Worm (Caenorhabditis elegans) whole organism, L4 larva: ENCODE results near the gene fbxa-81.

Experiments
- D1046.2 ChIP-seq: fragments of 200-800 bp; sonication (Bioruptor generic); IDR thresholded peaks from 2 replicates; pipeline ENCODE4 v1.3.6; 2022; ENCODE audit warnings: missing genetic modification characterization, missing compliant biosample characterization
- T20F7.1 ChIP-seq: fragments of 200-800 bp; sonication (Bioruptor generic); optimal IDR thresholded peaks from 2 replicates; lab custom pipeline; 2018; ENCODE audit warnings: mild to moderate bottlenecking, missing genetic modification characterization, missing compliant biosample characterization
- Y75B8A.6 ChIP-seq: fragments of 200-800 bp; sonication (Bioruptor generic); IDR thresholded peaks from 2 replicates; pipeline ENCODE4 v1.3.6; 2022; ENCODE audit warnings: missing genetic modification reagents, missing genetic modification characterization, missing compliant biosample characterization
- ZK337.2 ChIP-seq: fragments of 200-800 bp; sonication (Bioruptor generic); IDR thresholded peaks from 2 replicates; pipeline ENCODE4 v1.3.6; 2022; ENCODE audit warnings: missing genetic modification reagents, missing genetic modification characterization, missing compliant biosample characterization
- ama-1 ChIP-seq: fragments of 150-350 bp; optimal IDR thresholded peaks from 2 replicates; lab custom pipeline; 2014; ENCODE audit warnings: inconsistent platforms, mixed read lengths
- attf-4 ChIP-seq: sonication (generic microtip); optimal IDR thresholded peaks from 3 replicates; lab custom pipeline; 2017; ENCODE audit warnings: missing biosample characterization, missing genetic modification characterization
- ceh-28 ChIP-seq: fragments of 150-350 bp; optimal IDR thresholded peaks from 2 replicates; lab custom pipeline; 2014; ENCODE audit warnings: missing biosample characterization, missing genetic modification reagents, missing genetic modification characterization
- ceh-32 ChIP-seq: sonication (generic microtip); optimal IDR thresholded peaks from 2 replicates; lab custom pipeline; 2016; ENCODE audit warnings: mild to moderate bottlenecking, missing genetic modification characterization, missing compliant biosample characterization; ENCODE audit not compliant: poor library complexity
- ceh-62 ChIP-seq: sonication (generic microtip); optimal IDR thresholded peaks from 2 replicates; lab custom pipeline; 2017; ENCODE audit warnings: missing biosample characterization, missing genetic modification characterization
- ces-1 ChIP-seq: fragments of 150-350 bp; sonication (generic microtip); optimal IDR thresholded peaks from 4 replicates; lab custom pipeline; 2014; ENCODE audit warnings: missing biosample characterization, missing genetic modification reagents, missing genetic modification characterization
- cey-2 ChIP-seq: sonication (generic microtip); optimal IDR thresholded peaks from 3 replicates; lab custom pipeline; 2017; ENCODE audit warnings: missing genetic modification characterization, mild to moderate bottlenecking, missing compliant biosample characterization, antibody characterized with exemption, borderline replicate concordance; ENCODE audit not compliant: insufficient read depth
- daf-16 ChIP-seq, 3 experiments: sonication (generic microtip); optimal IDR thresholded peaks; 2 replicates each; lab custom pipeline; 2016 to 2017; ENCODE audit warnings: missing genetic modification characterization in 3 of 3, missing genetic modification reagents in 3 of 3, mild to moderate bottlenecking in 2 of 3, missing compliant biosample characterization in 2 of 3, missing biosample characterization in 1 of 3, moderate library complexity in 1 of 3
- daf-19 ChIP-seq: fragments of 200-800 bp; sonication (Bioruptor generic); conservative IDR thresholded peaks from 2 replicates; pipeline ENCODE4 v1.3.6; 2022; ENCODE audit warnings: missing genetic modification characterization, missing compliant biosample characterization
- dpl-1 ChIP-seq: fragments of 150-350 bp; optimal IDR thresholded peaks from 2 replicates; lab custom pipeline; 2014; ENCODE audit warnings: missing biosample characterization, missing genetic modification reagents, missing genetic modification characterization
- duxl-1 ChIP-seq: sonication (generic microtip); optimal IDR thresholded peaks from 2 replicates; lab custom pipeline; 2016; ENCODE audit warnings: mild to moderate bottlenecking, missing genetic modification characterization, moderate library complexity, missing compliant biosample characterization; ENCODE audit not compliant: poor library complexity
- dve-1 ChIP-seq: sonication (generic microtip); optimal IDR thresholded peaks from 2 replicates; lab custom pipeline; 2017; ENCODE audit warnings: antibody characterized with exemption, mild to moderate bottlenecking, missing genetic modification characterization, missing compliant biosample characterization; ENCODE audit not compliant: insufficient read depth
- egl-27 ChIP-seq: sonication (generic microtip); optimal IDR thresholded peaks from 3 replicates; lab custom pipeline; 2017; ENCODE audit warnings: missing biosample characterization, missing genetic modification reagents, missing genetic modification characterization
- egl-43 ChIP-seq: fragments of 200-800 bp; sonication (Bioruptor generic); IDR thresholded peaks from 2 replicates; pipeline ENCODE4 v1.3.6; 2022; ENCODE audit warnings: missing genetic modification reagents, missing genetic modification characterization, missing compliant biosample characterization
- fkh-10 ChIP-seq: fragments of 150-350 bp; optimal IDR thresholded peaks from 2 replicates; lab custom pipeline; 2014; ENCODE audit warnings: missing biosample characterization, missing genetic modification reagents, missing genetic modification characterization
- gei-8 ChIP-seq: fragments of 200-800 bp; sonication (Bioruptor generic); optimal IDR thresholded peaks from 2 replicates; lab custom pipeline; 2018; ENCODE audit warnings: mild to moderate bottlenecking, missing genetic modification characterization, missing compliant biosample characterization
- jun-1 ChIP-seq: fragments of 150-350 bp; optimal IDR thresholded peaks from 2 replicates; lab custom pipeline; 2014; ENCODE audit warnings: missing biosample characterization, missing genetic modification reagents, missing genetic modification characterization
- lin-1 ChIP-seq: fragments of 200-800 bp; sonication (Bioruptor generic); IDR thresholded peaks from 2 replicates; pipeline ENCODE4 v1.3.6; 2022; ENCODE audit warnings: missing genetic modification reagents, missing genetic modification characterization, missing compliant biosample characterization
- lin-29 ChIP-seq: fragments of 200-800 bp; sonication (Bioruptor generic); IDR thresholded peaks from 2 replicates; pipeline ENCODE4 v1.3.6; 2022; ENCODE audit warnings: missing genetic modification reagents, missing genetic modification characterization, missing compliant biosample characterization
- lin-39 ChIP-seq: fragments of 150-350 bp; optimal IDR thresholded peaks from 2 replicates; lab custom pipeline; 2014; ENCODE audit warnings: missing biosample characterization, missing genetic modification reagents, missing genetic modification characterization
- lsy-2 ChIP-seq, 2 experiments: fragments of 150-350 bp in 1 of 2; sonication (generic microtip) in 1 of 2; optimal IDR thresholded peaks; 2 replicates each; lab custom pipeline; 2014 to 2017; ENCODE audit warnings: missing biosample characterization in 2 of 2, missing genetic modification characterization in 2 of 2
- madf-9 ChIP-seq: fragments of 200-800 bp; sonication (Bioruptor generic); conservative IDR thresholded peaks from 2 replicates; pipeline ENCODE4 v1.3.6; 2022; ENCODE audit warnings: missing genetic modification reagents, missing genetic modification characterization, missing compliant biosample characterization
- mdl-1 ChIP-seq, 2 experiments: fragments of 150-350 bp in 1 of 2; sonication (generic microtip) in 1 of 2; optimal IDR thresholded peaks; 2 replicates each; lab custom pipeline; 2014 to 2017; ENCODE audit warnings: missing biosample characterization in 2 of 2, missing genetic modification characterization in 2 of 2
- mdt-29 ChIP-seq: fragments of 200-800 bp; sonication (Bioruptor generic); IDR thresholded peaks from 2 replicates; pipeline ENCODE4 v1.3.6; 2022; ENCODE audit warnings: missing genetic modification reagents, missing genetic modification characterization, missing compliant biosample characterization
- mep-1 ChIP-seq: fragments of 150-350 bp; sonication (generic microtip); optimal IDR thresholded peaks from 3 replicates; lab custom pipeline; 2014; ENCODE audit warnings: missing biosample characterization, missing genetic modification characterization
- mes-2 ChIP-seq: sonication (generic microtip); optimal IDR thresholded peaks from 2 replicates; lab custom pipeline; 2016; ENCODE audit warnings: missing genotype, mild to moderate bottlenecking, missing genetic modification characterization, missing compliant biosample characterization; ENCODE audit not compliant: poor library complexity, severe bottlenecking
- mxl-3 ChIP-seq: fragments of 200-800 bp; sonication (Bioruptor generic); optimal IDR thresholded peaks from 2 replicates; lab custom pipeline; 2018; ENCODE audit warnings: mild to moderate bottlenecking, missing genetic modification characterization, missing compliant biosample characterization
- nhr-102 ChIP-seq: sonication (generic microtip); optimal IDR thresholded peaks from 2 replicates; lab custom pipeline; 2016; ENCODE audit warnings: mild to moderate bottlenecking, missing genetic modification characterization, moderate library complexity, missing compliant biosample characterization
- nhr-11 ChIP-seq: fragments of 150-350 bp; optimal IDR thresholded peaks from 2 replicates; lab custom pipeline; 2014; ENCODE audit warnings: missing biosample characterization, missing genetic modification characterization
- nhr-237 ChIP-seq: sonication (generic microtip); optimal IDR thresholded peaks from 2 replicates; lab custom pipeline; 2017; ENCODE audit warnings: missing biosample characterization, missing genetic modification characterization
- nhr-25 ChIP-seq: sonication (generic microtip); optimal IDR thresholded peaks from 2 replicates; lab custom pipeline; 2017; ENCODE audit warnings: missing genetic modification characterization, mild to moderate bottlenecking, missing compliant biosample characterization, antibody characterized with exemption, moderate library complexity, borderline replicate concordance; ENCODE audit not compliant: insufficient read depth
- nhr-41 ChIP-seq: fragments of 200-800 bp; sonication (Bioruptor generic); IDR thresholded peaks from 2 replicates; pipeline ENCODE4 v1.3.6; 2022; ENCODE audit warnings: missing genetic modification reagents, missing genetic modification characterization, missing compliant biosample characterization
- nhr-77 ChIP-seq: fragments of 150-350 bp; optimal IDR thresholded peaks from 2 replicates; lab custom pipeline; 2014; ENCODE audit warnings: missing biosample characterization, missing genetic modification characterization
- pqm-1 ChIP-seq: sonication (generic microtip); optimal IDR thresholded peaks from 2 replicates; lab custom pipeline; 2017; ENCODE audit warnings: missing biosample characterization, missing genetic modification characterization
- sdz-12 ChIP-seq: fragments of 200-800 bp; sonication (Bioruptor generic); optimal IDR thresholded peaks from 2 replicates; lab custom pipeline; 2018; ENCODE audit warnings: mild to moderate bottlenecking, missing genetic modification characterization, missing compliant biosample characterization
- set-16 ChIP-seq: fragments of 200-800 bp; sonication (Bioruptor generic); IDR thresholded peaks from 2 replicates; pipeline ENCODE4 v1.3.6; 2022; ENCODE audit warnings: missing genetic modification reagents, missing genetic modification characterization, missing compliant biosample characterization
- snpc-1.2 ChIP-seq: fragments of 200-800 bp; sonication (Bioruptor generic); IDR thresholded peaks from 2 replicates; pipeline ENCODE4 v1.3.6; 2022; ENCODE audit warnings: missing genetic modification reagents, missing genetic modification characterization, missing compliant biosample characterization
- spr-3 ChIP-seq: fragments of 200-800 bp; sonication (Bioruptor generic); optimal IDR thresholded peaks from 2 replicates; lab custom pipeline; 2018; ENCODE audit warnings: mild to moderate bottlenecking, missing genetic modification characterization, missing compliant biosample characterization
- tag-97 ChIP-seq: fragments of 200-800 bp; sonication (Bioruptor generic); IDR thresholded peaks from 2 replicates; pipeline ENCODE4 v1.3.6; 2022; ENCODE audit warnings: missing genetic modification characterization, missing compliant biosample characterization
- tra-1 ChIP-seq: fragments of 200-800 bp; sonication (Bioruptor generic); IDR thresholded peaks from 2 replicates; pipeline ENCODE4 v1.3.6; 2022; ENCODE audit warnings: missing genetic modification reagents, missing genetic modification characterization, missing compliant biosample characterization
- vab-7 ChIP-seq: fragments of 200-800 bp; sonication (Bioruptor generic); IDR thresholded peaks from 2 replicates; pipeline ENCODE4 v1.3.6; 2022; ENCODE audit warnings: missing genetic modification reagents, missing genetic modification characterization, missing compliant biosample characterization
- zag-1 ChIP-seq: fragments of 150-350 bp; optimal IDR thresholded peaks from 2 replicates; lab custom pipeline; 2014; ENCODE audit warnings: missing biosample characterization, missing genetic modification characterization
- zfp-2 ChIP-seq: sonication (generic microtip); optimal IDR thresholded peaks from 2 replicates; lab custom pipeline; 2016; ENCODE audit warnings: mild to moderate bottlenecking, missing genetic modification characterization, missing compliant biosample characterization
- ztf-11 ChIP-seq: fragments of 150-350 bp; optimal IDR thresholded peaks from 2 replicates; lab custom pipeline; 2014; ENCODE audit warnings: missing biosample characterization, missing genetic modification characterization

Gene fbxa-81

ce11 chrX:14562286-14563086 is 20.6 kb upstream of the fbxa-81 start (continued):
- TF ChIP-seq duxl-1 (tag; lab: Kevin White, UChicago) (no peak), zfp-2 (no peak), mep-1 (peak; percentile 25), ama-1 (lab: Kevin White, UChicago) (no peak), Y75B8A.6 (GFP tag; lab: Robert Waterston, UW) (no peak), ceh-62 (tag; lab: Kevin White, UChicago) (no peak), nhr-102 (tag; lab: Kevin White, UChicago) (no peak), lin-39 (tag; lab: Kevin White, UChicago) (no peak), nhr-77 (peak; percentile 61), nhr-25 (tag; lab: Kevin White, UChicago) (no peak), egl-27 (tag; lab: Kevin White, UChicago) (no peak), daf-16 (GFP tag; optimal IDR thresholded peaks at IDR 0.05; lab: Kevin White, UChicago) (peak in 1 of 2 experiments; percentile 36), daf-16 (tag; optimal IDR thresholded peaks at IDR 0.05; lab: Kevin White, UChicago) (peak; percentile 28), madf-9 (GFP tag; lab: Robert Waterston, UW) (no peak), nhr-237 (no peak), jun-1 (tag; lab: Kevin White, UChicago) (no peak), ces-1 (GFP tag; lab: Kevin White, UChicago) (no peak), lsy-2 (tag; optimal IDR thresholded peaks at IDR 0.05; lab: Kevin White, UChicago) (peak in 1 of 2 experiments; percentile 77), lin-29 (GFP tag; lab: Robert Waterston, UW) (no peak), mdt-29 (peak; percentile 30; the same call in 1 of the 2 replicates), pqm-1 (no peak), T20F7.1 (GFP tag; lab: Kevin White, UChicago) (no peak), sdz-12 (GFP tag; lab: Kevin White, UChicago) (no peak), snpc-1.2 (GFP tag; lab: Robert Waterston, UW) (no peak), ceh-32 (tag; lab: Kevin White, UChicago) (no peak), vab-7 (GFP tag; lab: Robert Waterston, UW) (no peak), tag-97 (no peak), attf-4 (no peak), tra-1 (GFP tag; lab: Robert Waterston, UW) (0 out of 2 replicates have a peak, but pooled peaks have one; percentile 52), lin-1 (GFP tag; lab: Robert Waterston, UW) (no peak), nhr-41 (GFP tag; lab: Robert Waterston, UW) (no peak), nhr-11 (tag; lab: Kevin White, UChicago) (peak; percentile 97), ztf-11 (tag; lab: Kevin White, UChicago) (no peak), egl-43 (GFP tag; lab: Robert Waterston, UW) (peak; percentile 66; the same call in 1 of the 2 replicates), D1046.2 (GFP tag; lab: Robert Waterston, UW) (no peak), fkh-10 (GFP tag; lab: Kevin White, UChicago) (peak; percentile 9), mxl-3 (no peak), ZK337.2 (GFP tag; lab: Robert Waterston, UW) (no peak), spr-3 (GFP tag; lab: Kevin White, UChicago) (no peak), dpl-1 (GFP tag; lab: Kevin White, UChicago) (no peak), mdl-1 (tag; optimal IDR thresholded peaks at IDR 0.05; lab: Kevin White, UChicago) (peak in 1 of 2 experiments; percentile 30), mes-2 (tag; lab: Kevin White, UChicago) (peak; percentile 7), gei-8 (GFP tag; lab: Kevin White, UChicago) (no peak), cey-2 (tag; lab: Kevin White, UChicago) (no peak), ceh-28 (tag; lab: Kevin White, UChicago) (no peak), zag-1 (no peak), set-16 (GFP tag; lab: Robert Waterston, UW) (no peak), dve-1 (tag; lab: Kevin White, UChicago) (peak; percentile 54), daf-19 (GFP tag; lab: Robert Waterston, UW) (no peak)
